Fruit fly (Drosophila melanogaster) Kc167 (cell line): ENCODE results near the gene CG1835.

Experiments
- Myc ChIP-seq: fragments of >200 bp; optimal IDR thresholded peaks from 2 replicates; lab custom pipeline; 2017; ENCODE audit warnings: missing external identifiers
- Sin3A ChIP-seq: fragments of >200 bp; optimal IDR thresholded peaks from 2 replicates; lab custom pipeline; 2018; ENCODE audit warnings: missing external identifiers
- h ChIP-seq: fragments of >200 bp; optimal IDR thresholded peaks from 3 replicates; lab custom pipeline; 2018; ENCODE audit warnings: missing external identifiers
- insv ChIP-seq: fragments of >200 bp; optimal IDR thresholded peaks from 3 replicates; lab custom pipeline; 2018; ENCODE audit warnings: missing external identifiers
- psq ChIP-seq: fragments of >200 bp; optimal IDR thresholded peaks from 2 replicates; lab custom pipeline; 2017; ENCODE audit warnings: missing external identifiers
- ttk ChIP-seq: sonication (Bioruptor generic); optimal IDR thresholded peaks from 2 replicates; lab custom pipeline; 2017; ENCODE audit warnings: missing external identifiers

CG1835 gene

dm6 chrX:20704337-20704736 lies 42.6 kb downstream of the CG1835 start:
- TF ChIP-seq ttk (lab: Kevin White, UChicago) (no peak), Myc (no peak), Sin3A (lab: Kevin White, UChicago) (no peak), h (no peak), psq (no peak), insv (lab: Kevin White, UChicago) (no peak)

DNA sequence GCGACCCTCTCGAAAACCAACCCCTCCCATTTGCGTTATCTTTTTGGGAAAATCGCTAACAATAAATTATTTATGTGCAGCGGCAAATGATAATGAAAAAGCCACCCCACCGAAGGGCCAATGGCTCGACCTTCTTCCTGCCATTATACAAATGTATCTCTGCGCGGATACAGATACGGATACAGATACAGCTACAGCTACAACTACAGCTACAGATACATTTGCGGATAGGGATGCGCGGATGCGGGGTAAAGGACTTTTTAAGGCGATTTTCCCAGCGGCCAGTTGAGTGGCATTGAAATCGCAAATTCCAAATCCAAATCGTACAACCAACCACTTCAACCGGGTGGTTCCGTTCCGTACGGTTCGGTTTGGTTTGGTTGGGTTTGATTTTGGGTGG lies 48.0 kb downstream of the CG1835 start:
- TF ChIP-seq ttk (lab: Kevin White, UChicago) (no peak), insv (lab: Kevin White, UChicago) (no peak), Sin3A (lab: Kevin White, UChicago) (no peak), h (no peak), Myc (no peak), psq (no peak)

DNA sequence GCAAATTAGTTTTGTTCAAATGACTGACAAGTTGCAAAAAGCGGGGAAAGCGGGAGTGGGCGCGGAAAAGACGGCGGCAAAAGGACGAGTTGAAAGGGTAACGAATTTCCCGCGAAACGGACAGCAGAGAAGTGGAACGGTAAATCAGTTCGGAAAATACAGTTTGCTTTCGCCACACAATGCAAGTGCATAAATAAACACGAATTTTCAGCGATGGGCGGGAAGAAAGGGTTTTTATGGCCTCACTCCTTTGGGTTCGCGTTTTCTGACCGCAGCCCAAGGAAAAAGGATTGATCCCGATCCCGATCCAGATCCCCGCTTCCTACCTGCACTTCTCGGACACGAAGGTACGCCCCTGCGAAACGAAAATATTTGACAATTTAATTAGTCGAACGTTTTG lies 51.6 kb downstream of the CG1835 start:
- TF ChIP-seq ttk (lab: Kevin White, UChicago) (no peak), insv (lab: Kevin White, UChicago) (no peak), Sin3A (lab: Kevin White, UChicago) (no peak), h (no peak), psq (no peak), Myc (no peak)

- TF ChIP-seq Sin3A (lab: Kevin White, UChicago), result no peak
- no peak for TF ChIP-seq psq
- no peak for TF ChIP-seq Myc
- no peak for TF ChIP-seq insv (lab: Kevin White, UChicago)
- no peak for TF ChIP-seq ttk (lab: Kevin White, UChicago)
- no peak for TF ChIP-seq h
Observed at dm6 chrX:20717461-20717860, 55.7 kb downstream of the CG1835 start.
